Fruit fly (Drosophila melanogaster) whole organism, embryonic: Measurements from ENCODE around the gene cwo.

Source experiments
- Abd-B ChIP-seq: fragments of 200-800 bp; sonication (Bioruptor generic); optimal IDR thresholded peaks from 2 replicates; lab custom pipeline; 2018; ENCODE audit warnings: missing biosample characterization, mild to moderate bottlenecking, missing genetic modification characterization, moderate library complexity
- Antp ChIP-seq: fragments of 200-800 bp; sonication (Bioruptor generic); optimal IDR thresholded peaks from 3 replicates; lab custom pipeline; 2016; ENCODE audit warnings: missing biosample characterization, missing genetic modification characterization
- Bteb2 ChIP-seq: fragments of 200-800 bp; sonication (Bioruptor generic); optimal IDR thresholded peaks from 2 replicates; lab custom pipeline; 2016; ENCODE audit warnings: missing biosample characterization, missing genetic modification characterization
- CG10959 ChIP-seq: fragments of 200-800 bp; sonication (Bioruptor generic); IDR thresholded peaks from 2 replicates; pipeline ENCODE4 v1.3.6; 2022; ENCODE audit warnings: missing biosample characterization, missing genetic modification characterization
- CG15269 ChIP-seq: fragments of 200-800 bp; sonication (Bioruptor generic); optimal IDR thresholded peaks from 2 replicates; lab custom pipeline; 2018; ENCODE audit warnings: missing biosample characterization, mild to moderate bottlenecking, missing genetic modification characterization, moderate library complexity
- CG15601 ChIP-seq: fragments of 200-800 bp; sonication (Bioruptor generic); optimal IDR thresholded peaks from 3 replicates; lab custom pipeline; 2019; ENCODE audit warnings: missing biosample characterization, mild to moderate bottlenecking, missing genetic modification characterization, moderate library complexity
- CG16813 ChIP-seq: fragments of 200-800 bp; sonication (Bioruptor generic); IDR thresholded peaks from 3 replicates; pipeline ENCODE4 v1.3.6; 2022; ENCODE audit warnings: missing biosample characterization, missing genetic modification characterization; ENCODE audit not compliant: partially characterized antibody
- CG17361 ChIP-seq: fragments of 200-800 bp; sonication (Bioruptor generic); IDR thresholded peaks from 3 replicates; pipeline ENCODE4 v1.3.6; 2022; ENCODE audit warnings: missing biosample characterization, missing genetic modification characterization
- CG1792 ChIP-seq: fragments of 200-800 bp; sonication (Bioruptor generic); optimal IDR thresholded peaks from 2 replicates; lab custom pipeline; 2016; ENCODE audit warnings: missing biosample characterization, missing genetic modification characterization
- CG18262 ChIP-seq: fragments of 200-800 bp; optimal IDR thresholded peaks from 3 replicates; lab custom pipeline; 2019; ENCODE audit warnings: missing biosample characterization, mild to moderate bottlenecking, missing genetic modification characterization, moderate library complexity
- CG18764 ChIP-seq: fragments of 200-800 bp; sonication (Bioruptor generic); optimal IDR thresholded peaks from 3 replicates; lab custom pipeline; 2016; ENCODE audit warnings: missing biosample characterization, missing genetic modification characterization
- CG2199 ChIP-seq: fragments of 200-800 bp; sonication (Bioruptor generic); IDR thresholded peaks from 3 replicates; pipeline ENCODE4 v1.3.6; 2022; ENCODE audit warnings: missing biosample characterization, missing genetic modification characterization
- CG2712 ChIP-seq: fragments of 200-800 bp; optimal IDR thresholded peaks from 3 replicates; lab custom pipeline; 2019; ENCODE audit warnings: missing biosample characterization, mild to moderate bottlenecking, missing genetic modification characterization, moderate library complexity
- CG30403 ChIP-seq: fragments of 200-800 bp; sonication (Bioruptor generic); optimal IDR thresholded peaks from 3 replicates; lab custom pipeline; 2016; ENCODE audit warnings: missing biosample characterization, missing genetic modification characterization
- CG3065 ChIP-seq: fragments of 200-800 bp; sonication (Bioruptor generic); optimal IDR thresholded peaks from 2 replicates; lab custom pipeline; 2016; ENCODE audit warnings: missing biosample characterization, missing genetic modification characterization
- CG3281 ChIP-seq: fragments of 200-800 bp; sonication (Bioruptor generic); optimal IDR thresholded peaks from 3 replicates; lab custom pipeline; 2017; ENCODE audit warnings: missing biosample characterization, mild to moderate bottlenecking, missing genetic modification characterization
- CG42726 ChIP-seq: fragments of 200-800 bp; sonication (Bioruptor generic); IDR thresholded peaks from 2 replicates; pipeline ENCODE4 v1.3.6; 2022; ENCODE audit warnings: missing biosample characterization, missing genetic modification characterization; ENCODE audit not compliant: partially characterized antibody
- CG4617 ChIP-seq: fragments of 200-800 bp; sonication (Bioruptor generic); optimal IDR thresholded peaks from 3 replicates; lab custom pipeline; 2016; ENCODE audit warnings: missing biosample characterization, missing genetic modification characterization, borderline replicate concordance
- CG4707 ChIP-seq: fragments of 200-800 bp; sonication (Bioruptor generic); optimal IDR thresholded peaks from 2 replicates; lab custom pipeline; 2018; ENCODE audit warnings: missing biosample characterization, mild to moderate bottlenecking, missing genetic modification characterization, moderate library complexity
- CG6254 ChIP-seq: fragments of 200-800 bp; sonication (Bioruptor generic); optimal IDR thresholded peaks from 3 replicates; lab custom pipeline; 2017; ENCODE audit warnings: mild to moderate bottlenecking, missing biosample characterization, missing genetic modification reagents, missing genetic modification characterization
- CG7963 ChIP-seq: fragments of 200-800 bp; sonication (Bioruptor generic); IDR thresholded peaks from 3 replicates; pipeline ENCODE4 v1.3.6; 2022; ENCODE audit warnings: missing biosample characterization, missing genetic modification characterization; ENCODE audit not compliant: partially characterized antibody
- CG9797 ChIP-seq: fragments of 200-800 bp; sonication (Bioruptor generic); optimal IDR thresholded peaks from 3 replicates; lab custom pipeline; 2018; ENCODE audit warnings: missing biosample characterization, mild to moderate bottlenecking, missing genetic modification characterization
- CG9932 ChIP-seq: fragments of 200-800 bp; sonication (Bioruptor generic); IDR thresholded peaks from 2 replicates; pipeline ENCODE4 v1.3.6; 2022; ENCODE audit warnings: missing biosample characterization, missing genetic modification characterization
- Doc3 ChIP-seq: fragments of 200-800 bp; sonication (Bioruptor generic); IDR thresholded peaks from 3 replicates; pipeline ENCODE4 v1.3.6; 2022; ENCODE audit warnings: missing biosample characterization, missing genetic modification characterization; ENCODE audit not compliant: partially characterized antibody
- Dp ChIP-seq: fragments of 200-800 bp; sonication (Bioruptor generic); optimal IDR thresholded peaks from 2 replicates; lab custom pipeline; 2018; ENCODE audit warnings: missing biosample characterization, mild to moderate bottlenecking, missing genetic modification characterization, moderate library complexity
- E2f1 ChIP-seq: fragments of 200-800 bp; sonication (Bioruptor generic); IDR thresholded peaks from 2 replicates; pipeline ENCODE4 v1.3.6; 2022; ENCODE audit warnings: missing biosample characterization, missing genetic modification characterization
- Fer1 ChIP-seq: fragments of 200-800 bp; sonication (Bioruptor generic); optimal IDR thresholded peaks from 2 replicates; lab custom pipeline; 2017; ENCODE audit warnings: missing biosample characterization, mild to moderate bottlenecking, missing genetic modification characterization
- H15 ChIP-seq: fragments of 200-800 bp; sonication (Bioruptor generic); IDR thresholded peaks from 3 replicates; pipeline ENCODE4 v1.3.6; 2022; ENCODE audit warnings: missing biosample characterization, missing genetic modification characterization
- HLHmδ ChIP-seq: fragments of 200-800 bp; sonication (Bioruptor generic); optimal IDR thresholded peaks from 2 replicates; lab custom pipeline; 2018; ENCODE audit warnings: missing biosample characterization, mild to moderate bottlenecking, missing genetic modification characterization, moderate library complexity
- HmgD ChIP-seq: fragments of 200-800 bp; sonication (Bioruptor generic); optimal IDR thresholded peaks from 3 replicates; lab custom pipeline; 2016; ENCODE audit warnings: missing biosample characterization, missing genetic modification characterization
- Hr78 ChIP-seq, 2 experiments: fragments of 200-800 bp in 1 of 2; fragments of >200 bp in 1 of 2; sonication (Bioruptor generic) in 1 of 2; optimal IDR thresholded peaks; 2 replicates each; lab custom pipeline; 2017 to 2019; ENCODE audit warnings: missing biosample characterization in 2 of 2, missing genetic modification characterization in 2 of 2, mild to moderate bottlenecking in 1 of 2, moderate library complexity in 1 of 2
- NC2β ChIP-seq: fragments of 200-800 bp; sonication (Bioruptor generic); optimal IDR thresholded peaks from 2 replicates; lab custom pipeline; 2016; ENCODE audit warnings: missing biosample characterization, missing genetic modification characterization
- Oaz ChIP-seq: fragments of 200-800 bp; sonication (Bioruptor generic); IDR thresholded peaks from 2 replicates; pipeline ENCODE4 v1.3.6; 2022; ENCODE audit warnings: missing biosample characterization, missing genetic modification characterization
- Optix ChIP-seq: fragments of 200-800 bp; sonication (Bioruptor generic); IDR thresholded peaks from 3 replicates; pipeline ENCODE4 v1.3.6; 2022; ENCODE audit warnings: missing biosample characterization, missing genetic modification characterization
- Ravus ChIP-seq: fragments of 200-800 bp; sonication (Bioruptor generic); IDR thresholded peaks from 2 replicates; pipeline ENCODE4 v1.3.6; 2022; ENCODE audit warnings: missing biosample characterization, missing genetic modification characterization
- Sox100B ChIP-seq: fragments of 200-800 bp; sonication (Bioruptor generic); optimal IDR thresholded peaks from 3 replicates; lab custom pipeline; 2018; ENCODE audit warnings: missing biosample characterization, mild to moderate bottlenecking, missing genetic modification characterization
- Vsx1 ChIP-seq: fragments of 200-800 bp; sonication (Bioruptor generic); optimal IDR thresholded peaks from 2 replicates; lab custom pipeline; 2017; ENCODE audit warnings: missing biosample characterization, mild to moderate bottlenecking, missing genetic modification characterization, missing genetic modification reagents
- al ChIP-seq: fragments of 200-800 bp; sonication (Bioruptor generic); IDR thresholded peaks from 2 replicates; pipeline ENCODE4 v1.3.6; 2022; ENCODE audit warnings: missing biosample characterization, missing genetic modification characterization
- br ChIP-seq: fragments of >200 bp; optimal IDR thresholded peaks from 2 replicates; lab custom pipeline; 2017
- crp ChIP-seq, 2 experiments: fragments of 200-800 bp; sonication (Bioruptor generic); optimal IDR thresholded peaks; 2 replicates in 1 of 2; 3 replicates in 1 of 2; lab custom pipeline; 2017; ENCODE audit warnings: missing biosample characterization in 2 of 2, missing genetic modification characterization in 2 of 2, mild to moderate bottlenecking in 1 of 2, moderate library complexity in 1 of 2
- dmrt99B ChIP-seq: fragments of 200-800 bp; sonication (Bioruptor generic); optimal IDR thresholded peaks from 2 replicates; lab custom pipeline; 2018; ENCODE audit warnings: missing biosample characterization, mild to moderate bottlenecking, missing genetic modification characterization, moderate library complexity
- gfzf ChIP-seq: fragments of 200-800 bp; sonication (Bioruptor generic); optimal IDR thresholded peaks from 2 replicates; lab custom pipeline; 2016; ENCODE audit warnings: missing biosample characterization, mild to moderate bottlenecking, missing genetic modification characterization, moderate library complexity
- pb ChIP-seq: fragments of 200-800 bp; sonication (Bioruptor generic); optimal IDR thresholded peaks from 3 replicates; lab custom pipeline; 2016; ENCODE audit warnings: missing biosample characterization, missing genetic modification characterization
- pho ChIP-seq: fragments of 200-800 bp; sonication (Bioruptor generic); optimal IDR thresholded peaks from 2 replicates; lab custom pipeline; 2016; ENCODE audit warnings: missing biosample characterization, missing genetic modification characterization
- pum ChIP-seq: fragments of 200-800 bp; sonication (Bioruptor generic); optimal IDR thresholded peaks from 2 replicates; lab custom pipeline; 2016; ENCODE audit warnings: missing biosample characterization, missing genetic modification characterization
- ranshi ChIP-seq: fragments of 200-800 bp; sonication (Bioruptor generic); IDR thresholded peaks from 2 replicates; pipeline ENCODE4 v1.3.6; 2022; ENCODE audit warnings: missing biosample characterization, missing genetic modification characterization
- sd ChIP-seq: fragments of 200-800 bp; sonication (Bioruptor generic); optimal IDR thresholded peaks from 3 replicates; lab custom pipeline; 2018; ENCODE audit warnings: missing biosample characterization, mild to moderate bottlenecking, missing genetic modification characterization, moderate library complexity
- sr ChIP-seq: fragments of 200-800 bp; sonication (Bioruptor generic); IDR thresholded peaks from 3 replicates; pipeline ENCODE4 v1.3.6; 2022; ENCODE audit warnings: missing biosample characterization, missing genetic modification characterization
- tgo ChIP-seq: fragments of 200-800 bp; sonication (Bioruptor generic); IDR thresholded peaks from 3 replicates; pipeline ENCODE4 v1.3.6; 2022; ENCODE audit warnings: missing biosample characterization, missing genetic modification characterization
- unpg ChIP-seq: fragments of 200-800 bp; sonication (Bioruptor generic); optimal IDR thresholded peaks from 3 replicates; lab custom pipeline; 2018; ENCODE audit warnings: missing biosample characterization, mild to moderate bottlenecking, missing genetic modification characterization, moderate library complexity

Gene cwo

DNA sequence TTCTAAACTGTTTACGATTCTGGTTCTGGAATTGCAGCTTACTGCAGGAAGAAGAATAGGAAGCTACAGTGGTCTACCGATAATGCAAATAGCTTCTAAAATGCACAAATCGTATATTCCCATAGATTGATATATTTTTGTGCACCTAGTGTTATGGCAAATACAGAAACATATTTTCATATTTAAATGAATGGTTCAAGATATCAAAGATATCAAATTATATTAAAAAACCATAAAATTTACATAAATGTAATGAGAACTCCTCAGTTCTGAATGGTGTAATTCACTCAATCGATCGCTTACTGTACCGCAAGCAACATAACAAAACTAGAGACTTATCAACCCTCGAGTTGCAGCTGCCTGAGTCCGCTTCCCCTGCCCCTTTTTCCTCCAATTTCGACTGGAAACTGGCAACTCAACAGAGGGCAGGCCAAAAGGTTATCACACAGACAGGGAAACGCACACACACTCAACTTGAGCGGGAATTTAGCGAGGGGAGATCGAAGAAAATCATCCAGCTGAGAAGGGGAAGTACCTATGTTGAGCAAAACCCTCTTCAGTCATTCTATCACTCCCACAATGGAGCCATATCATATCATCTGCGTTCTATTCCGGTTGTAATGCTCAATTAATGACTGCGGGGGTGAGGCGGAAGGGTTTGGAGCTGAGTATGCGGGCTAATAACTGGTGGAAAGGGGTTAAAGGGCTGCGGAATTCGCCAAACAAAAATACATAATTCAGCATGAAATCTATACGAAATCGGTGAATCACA, 33.9 kb upstream of the cwo start (continued):
- TF ChIP-seq H15 (no peak), Dp (no peak), CG16813 (GFP tag; lab: Robert Waterston, UW) (no peak), br (lab: Kevin White, UChicago) (no peak), Fer1 (peak; percentile 24), CG9932 (GFP tag; lab: Robert Waterston, UW) (no peak), gfzf (GFP tag; lab: Kevin White, UChicago) (no peak), HLHmδ (GFP tag; lab: Kevin White, UChicago) (peak; percentile 28), CG17361 (GFP tag; lab: Robert Waterston, UW) (no peak), CG2712 (tag; lab: Kevin White, UChicago) (peak; percentile 73), CG3281 (GFP tag; lab: Kevin White, UChicago) (no peak), Sox100B (GFP tag; lab: Kevin White, UChicago) (peak; percentile 29), pb (no peak), sd (tag; lab: Kevin White, UChicago) (peak; percentile 9), HmgD (GFP tag; lab: Kevin White, UChicago) (no peak), crp (GFP tag; optimal IDR thresholded peaks at IDR 0.05; lab: Kevin White, UChicago) (no peak), NC2β (GFP tag; lab: Kevin White, UChicago) (no peak), CG10959 (GFP tag; lab: Robert Waterston, UW) (no peak), Optix (no peak), Ravus (GFP tag; lab: Robert Waterston, UW) (no peak), CG6254 (peak; percentile 18), sr (GFP tag; lab: Robert Waterston, UW) (no peak), al (no peak), pum (GFP tag; lab: Kevin White, UChicago) (no peak), CG9797 (no peak), tgo (GFP tag; lab: Robert Waterston, UW) (no peak), Abd-B (GFP tag; lab: Kevin White, UChicago) (no peak), Vsx1 (no peak), pho (GFP tag; lab: Kevin White, UChicago) (no peak), unpg (GFP tag; lab: Kevin White, UChicago) (peak; percentile 34), dmrt99B (tag; lab: Kevin White, UChicago) (peak; percentile 54), Bteb2 (GFP tag; lab: Kevin White, UChicago) (no peak), CG4617 (GFP tag; lab: Kevin White, UChicago) (no peak), CG15601 (tag; lab: Kevin White, UChicago) (no peak), Hr78 (GFP tag; optimal IDR thresholded peaks at IDR 0.05; lab: Kevin White, UChicago) (peak in 1 of 2 experiments; percentile 11), Antp (no peak), CG3065 (no peak), Oaz (GFP tag; lab: Robert Waterston, UW) (no peak), CG7963 (no peak), CG18764 (no peak), ranshi (GFP tag; lab: Robert Waterston, UW) (no peak), CG1792 (GFP tag; lab: Kevin White, UChicago) (no peak), CG15269 (peak; percentile 5), CG42726 (no peak), CG30403 (GFP tag; lab: Kevin White, UChicago) (peak; percentile 42), CG4707 (GFP tag; lab: Kevin White, UChicago) (no peak), CG2199 (GFP tag; lab: Robert Waterston, UW) (no peak), Doc3 (GFP tag; lab: Robert Waterston, UW) (no peak), E2f1 (GFP tag; lab: Robert Waterston, UW) (no peak), CG18262 (peak; percentile 75)
